Worm (Caenorhabditis elegans) whole organism, L2 larva: ENCODE data around the gene Y43B11AR.1.

Experiments
- blmp-1 ChIP-seq: sonication (generic microtip); optimal IDR thresholded peaks from 2 replicates; lab custom pipeline; 2017; ENCODE audit warnings: missing genetic modification characterization, mild to moderate bottlenecking, missing compliant biosample characterization, antibody characterized with exemption, moderate library complexity; ENCODE audit not compliant: insufficient read depth
- ceh-82 ChIP-seq: fragments of 150-350 bp; optimal IDR thresholded peaks from 2 replicates; lab custom pipeline; 2014; ENCODE audit warnings: missing biosample characterization, missing genetic modification characterization
- lsy-2 ChIP-seq, 2 experiments: fragments of 150-350 bp in 1 of 2; sonication (generic microtip) in 1 of 2; optimal IDR thresholded peaks; 2 replicates each; lab custom pipeline; 2014 to 2017; ENCODE audit warnings: missing biosample characterization in 2 of 2, missing genetic modification characterization in 2 of 2
- nhr-237 ChIP-seq: fragments of 150-350 bp; optimal IDR thresholded peaks from 2 replicates; lab custom pipeline; 2014; ENCODE audit warnings: missing biosample characterization, missing genetic modification characterization
- nhr-25 ChIP-seq: fragments of 150-350 bp; sonication (generic microtip); optimal IDR thresholded peaks from 3 replicates; lab custom pipeline; 2014; ENCODE audit warnings: missing biosample characterization, missing genetic modification characterization
- nhr-6 ChIP-seq: fragments of 150-350 bp; optimal IDR thresholded peaks from 2 replicates; lab custom pipeline; 2014; ENCODE audit warnings: missing biosample characterization, missing genetic modification characterization
- skn-1 ChIP-seq: sonication (generic microtip); optimal IDR thresholded peaks from 2 replicates; lab custom pipeline; 2017; ENCODE audit warnings: missing biosample characterization, missing genetic modification characterization
- ztf-11 ChIP-seq: sonication (generic microtip); optimal IDR thresholded peaks from 2 replicates; lab custom pipeline; 2017; ENCODE audit warnings: missing biosample characterization, missing genetic modification characterization

DNA sequence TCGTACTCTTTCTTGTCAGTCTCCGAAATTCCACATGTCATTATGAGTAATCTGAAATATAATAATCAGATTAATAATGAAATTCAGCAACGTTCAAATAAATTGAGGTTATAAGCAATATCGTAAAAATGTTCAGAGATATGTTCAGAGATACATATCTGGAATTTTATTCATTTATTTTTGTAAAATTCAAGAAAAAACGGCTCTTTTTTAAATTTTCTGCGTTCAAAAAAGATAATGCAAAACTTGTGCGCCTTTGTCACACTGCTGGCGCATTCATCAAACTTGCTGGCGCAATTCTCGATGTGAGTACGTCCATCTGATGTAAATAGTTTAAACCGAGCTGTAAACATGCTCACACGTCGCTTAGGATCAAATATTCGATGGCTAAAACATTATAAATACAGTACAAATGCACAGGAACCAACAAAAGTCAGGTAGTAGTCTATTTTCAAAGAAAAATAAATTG, 21.9 kb downstream of the Y43B11AR.1 start, which contains the start of the genes rde-8 and ZC477.3:
- TF ChIP-seq ztf-11 (tag; lab: Kevin White, UChicago), result no peak
- TF ChIP-seq nhr-237 (tag; lab: Kevin White, UChicago), result no peak
- TF ChIP-seq lsy-2 (tag; optimal IDR thresholded peaks at IDR 0.05; lab: Kevin White, UChicago), result peak; percentile 67 to 89
- TF ChIP-seq ceh-82 (tag; lab: Kevin White, UChicago), result no peak
- TF ChIP-seq nhr-25 (tag; lab: Kevin White, UChicago), result peak; percentile 70
- no peak for TF ChIP-seq nhr-6 (tag; lab: Kevin White, UChicago)
- no peak for TF ChIP-seq skn-1 (tag; lab: Kevin White, UChicago)
- TF ChIP-seq blmp-1, result no peak
